Worm (Caenorhabditis elegans) whole organism, mixed stage, embryonic: ENCODE results near the gene C50E3.12.

Experiments
- M03D4.4 ChIP-seq: sonication (generic microtip); optimal IDR thresholded peaks from 2 replicates; lab custom pipeline; 2017; ENCODE audit warnings: mild to moderate bottlenecking, missing genetic modification characterization, missing compliant biosample characterization
- bed-3 ChIP-seq: fragments of 200-800 bp; sonication (Bioruptor generic); optimal IDR thresholded peaks from 3 replicates; lab custom pipeline; 2018; ENCODE audit warnings: mild to moderate bottlenecking, missing genetic modification characterization, moderate library complexity, missing compliant biosample characterization
- blmp-1 ChIP-seq: fragments of 150-350 bp; optimal IDR thresholded peaks from 2 replicates; lab custom pipeline; 2014; ENCODE audit warnings: missing biosample characterization, missing genetic modification characterization
- ceh-39 ChIP-seq: fragments of 150-350 bp; optimal IDR thresholded peaks from 2 replicates; lab custom pipeline; 2014; ENCODE audit warnings: missing biosample characterization, missing genetic modification characterization
- ceh-43 ChIP-seq: fragments of 200-800 bp; sonication (Bioruptor generic); optimal IDR thresholded peaks from 2 replicates; lab custom pipeline; 2018; ENCODE audit warnings: mild to moderate bottlenecking, missing genetic modification characterization, moderate library complexity, missing compliant biosample characterization
- ceh-83 ChIP-seq: fragments of 200-800 bp; sonication (Bioruptor generic); optimal IDR thresholded peaks from 2 replicates; lab custom pipeline; 2018; ENCODE audit warnings: mild to moderate bottlenecking, missing genetic modification characterization, missing compliant biosample characterization
- ces-1 ChIP-seq: fragments of 150-350 bp; optimal IDR thresholded peaks from 2 replicates; lab custom pipeline; 2014; ENCODE audit warnings: missing biosample characterization, missing genetic modification reagents, missing genetic modification characterization
- cnd-1 ChIP-seq: fragments of 200-800 bp; sonication (Bioruptor generic); optimal IDR thresholded peaks from 2 replicates; lab custom pipeline; 2018; ENCODE audit warnings: mild to moderate bottlenecking, missing genetic modification characterization, missing compliant biosample characterization
- drap-1 ChIP-seq: fragments of 200-800 bp; sonication (Bioruptor generic); optimal IDR thresholded peaks from 3 replicates; lab custom pipeline; 2018; ENCODE audit warnings: mild to moderate bottlenecking, missing genetic modification characterization, missing compliant biosample characterization
- elt-1 ChIP-seq: sonication (generic microtip); optimal IDR thresholded peaks from 2 replicates; lab custom pipeline; 2017; ENCODE audit warnings: missing genetic modification characterization, mild to moderate bottlenecking, missing compliant biosample characterization, antibody characterized with exemption, moderate library complexity, borderline replicate concordance; ENCODE audit not compliant: insufficient read depth
- elt-3 ChIP-seq: fragments of 150-350 bp; optimal IDR thresholded peaks from 2 replicates; lab custom pipeline; 2014; ENCODE audit warnings: missing biosample characterization, missing genetic modification characterization
- flh-1 ChIP-seq: fragments of 200-800 bp; sonication (Bioruptor generic); optimal IDR thresholded peaks from 2 replicates; lab custom pipeline; 2018; ENCODE audit warnings: mild to moderate bottlenecking, missing genetic modification characterization, moderate library complexity, missing compliant biosample characterization
- ham-2 ChIP-seq: fragments of 200-800 bp; sonication (Bioruptor generic); optimal IDR thresholded peaks from 2 replicates; lab custom pipeline; 2018; ENCODE audit warnings: mild to moderate bottlenecking, missing genetic modification characterization, missing compliant biosample characterization
- hlh-1 ChIP-seq: fragments of 150-350 bp; optimal IDR thresholded peaks from 2 replicates; lab custom pipeline; 2014; ENCODE audit warnings: missing biosample characterization, missing genetic modification reagents, missing genetic modification characterization
- lin-13 ChIP-seq: fragments of 150-350 bp; optimal IDR thresholded peaks from 2 replicates; lab custom pipeline; 2014; ENCODE audit warnings: missing biosample characterization, missing genetic modification characterization
- lin-32 ChIP-seq: fragments of 200-800 bp; sonication (Bioruptor generic); optimal IDR thresholded peaks from 2 replicates; lab custom pipeline; 2018; ENCODE audit warnings: mild to moderate bottlenecking, missing genetic modification characterization, missing compliant biosample characterization
- lsy-2 ChIP-seq: fragments of 150-350 bp; optimal IDR thresholded peaks from 2 replicates; lab custom pipeline; 2014; ENCODE audit warnings: missing biosample characterization, missing genetic modification characterization
- mab-5 ChIP-seq: fragments of 150-350 bp; optimal IDR thresholded peaks from 2 replicates; lab custom pipeline; 2014; ENCODE audit warnings: missing biosample characterization, missing genetic modification characterization
- mep-1 ChIP-seq: fragments of 150-350 bp; optimal IDR thresholded peaks from 2 replicates; lab custom pipeline; 2017; ENCODE audit warnings: missing biosample characterization, missing genetic modification reagents, missing genetic modification characterization, inconsistent platforms
- mls-2 ChIP-seq: sonication (generic microtip); optimal IDR thresholded peaks from 2 replicates; lab custom pipeline; 2016; ENCODE audit warnings: mild to moderate bottlenecking, missing genetic modification characterization, moderate library complexity, missing compliant biosample characterization
- nhr-12 ChIP-seq: fragments of 150-350 bp; optimal IDR thresholded peaks from 2 replicates; lab custom pipeline; 2014; ENCODE audit warnings: missing biosample characterization, missing genetic modification characterization
- nhr-2 ChIP-seq: fragments of 150-350 bp; optimal IDR thresholded peaks from 2 replicates; lab custom pipeline; 2014; ENCODE audit warnings: missing biosample characterization, missing genetic modification characterization
- nhr-237 ChIP-seq: fragments of 150-350 bp; optimal IDR thresholded peaks from 2 replicates; lab custom pipeline; 2014; ENCODE audit warnings: missing biosample characterization, missing genetic modification characterization
- nhr-28 ChIP-seq: fragments of 150-350 bp; optimal IDR thresholded peaks from 2 replicates; lab custom pipeline; 2014; ENCODE audit warnings: missing biosample characterization, missing genetic modification characterization
- nhr-76 ChIP-seq: sonication (generic microtip); optimal IDR thresholded peaks from 2 replicates; lab custom pipeline; 2017; ENCODE audit warnings: missing biosample characterization, missing genetic modification characterization
- pha-4 ChIP-seq: fragments of 150-350 bp; optimal IDR thresholded peaks from 2 replicates; lab custom pipeline; 2018; ENCODE audit warnings: missing biosample characterization, missing genetic modification reagents, missing genetic modification characterization
- sem-2 ChIP-seq: fragments of 200-800 bp; sonication (Bioruptor generic); optimal IDR thresholded peaks from 2 replicates; lab custom pipeline; 2018; ENCODE audit warnings: mild to moderate bottlenecking, missing genetic modification characterization, missing compliant biosample characterization
- snpc-4 ChIP-seq: fragments of 150-350 bp; optimal IDR thresholded peaks from 2 replicates; lab custom pipeline; 2014; ENCODE audit warnings: missing biosample characterization, missing genetic modification characterization
- sptf-1 ChIP-seq: sonication (generic microtip); optimal IDR thresholded peaks from 2 replicates; lab custom pipeline; 2017; ENCODE audit warnings: mild to moderate bottlenecking, missing genetic modification characterization, moderate library complexity, missing compliant biosample characterization
- tbx-8 ChIP-seq: fragments of 200-800 bp; sonication (Bioruptor generic); optimal IDR thresholded peaks from 2 replicates; lab custom pipeline; 2018; ENCODE audit warnings: mild to moderate bottlenecking, missing genetic modification characterization, moderate library complexity, missing compliant biosample characterization
- unc-39 ChIP-seq: fragments of 150-350 bp; optimal IDR thresholded peaks from 2 replicates; lab custom pipeline; 2014; ENCODE audit warnings: missing biosample characterization, missing genetic modification characterization
- unc-62 ChIP-seq: fragments of 150-350 bp; optimal IDR thresholded peaks from 2 replicates; lab custom pipeline; 2014; ENCODE audit warnings: missing biosample characterization, missing genetic modification reagents, missing genetic modification characterization
- ztf-11 ChIP-seq: fragments of 150-350 bp; optimal IDR thresholded peaks from 2 replicates; lab custom pipeline; 2014; ENCODE audit warnings: missing biosample characterization, missing genetic modification characterization

Gene C50E3.12

DNA sequence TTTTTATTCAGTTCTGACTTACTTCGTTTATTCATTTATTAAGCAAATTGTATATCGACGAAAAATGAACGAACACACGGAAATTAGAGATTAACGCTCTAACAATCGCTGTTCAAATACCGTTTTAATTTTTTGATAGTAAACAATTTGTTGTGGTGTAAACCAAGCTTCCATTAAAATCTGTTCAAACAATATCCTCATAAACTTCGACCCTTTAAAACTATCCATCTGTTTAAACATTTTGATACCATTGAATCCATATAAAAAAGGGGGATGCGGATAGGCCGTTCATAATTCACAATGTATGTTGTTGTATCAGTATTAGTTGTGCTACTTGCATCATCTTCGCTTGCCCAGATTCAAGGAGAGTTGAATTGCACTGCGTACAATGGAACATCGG lies 4.7 kb upstream of the C50E3.12 start, which contains the start of gene F07C4.6:
F07C4.6 (plus strand) TSS at position 301 of the 400 bp plus-strand sequence.
- TF ChIP-seq mls-2 (tag; lab: Kevin White, UChicago) (no peak), tbx-8 (GFP tag; lab: Kevin White, UChicago) (no peak), pha-4 (tag; lab: Kevin White, UChicago) (no peak), lin-32 (GFP tag; lab: Kevin White, UChicago) (no peak), nhr-76 (no peak), unc-39 (tag; lab: Kevin White, UChicago) (no peak), ceh-83 (GFP tag; lab: Kevin White, UChicago) (no peak), sptf-1 (tag; lab: Kevin White, UChicago) (no peak), ceh-39 (no peak), sem-2 (GFP tag; lab: Kevin White, UChicago) (no peak), snpc-4 (tag; lab: Kevin White, UChicago) (no peak), nhr-28 (tag; lab: Kevin White, UChicago) (no peak), mep-1 (tag; lab: Kevin White, UChicago) (no peak), flh-1 (GFP tag; lab: Kevin White, UChicago) (no peak), nhr-12 (no peak), elt-3 (tag; lab: Kevin White, UChicago) (no peak), nhr-2 (tag; lab: Kevin White, UChicago) (no peak), ham-2 (GFP tag; lab: Kevin White, UChicago) (no peak), lin-13 (no peak), M03D4.4 (tag; lab: Kevin White, UChicago) (no peak)

DNA sequence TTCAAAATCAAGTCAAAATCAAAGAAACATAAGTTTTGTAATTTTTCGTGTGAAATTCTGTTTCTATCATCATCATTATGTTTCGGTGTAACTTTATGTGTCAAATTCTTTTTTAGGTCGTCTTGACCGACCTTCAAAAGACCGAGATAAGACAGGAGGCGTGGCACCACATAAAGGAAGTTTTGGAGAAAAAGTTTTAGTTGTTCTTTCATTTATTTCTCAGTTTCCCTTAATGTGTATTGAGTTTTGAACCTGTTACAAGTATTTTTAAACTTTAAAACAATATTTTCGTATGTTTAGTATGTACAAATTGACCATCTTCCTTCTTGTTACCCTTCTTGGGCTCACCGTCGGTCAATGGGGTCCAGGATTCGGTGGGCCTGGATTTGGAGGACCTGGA lies 2.8 kb upstream of the C50E3.12 start, which contains the start of gene grsp-4:
grsp-4 (plus strand) TSS at position 301 of the 400 bp plus-strand sequence.
- TF ChIP-seq mep-1 (tag; lab: Kevin White, UChicago): no peak
- TF ChIP-seq drap-1 (GFP tag; lab: Kevin White, UChicago): no peak
- TF ChIP-seq cnd-1: no peak
- no peak for TF ChIP-seq tbx-8 (GFP tag; lab: Kevin White, UChicago)
- no peak for TF ChIP-seq bed-3 (GFP tag; lab: Kevin White, UChicago)
- no peak for TF ChIP-seq nhr-76
- no peak for TF ChIP-seq mab-5 (tag; lab: Kevin White, UChicago)
- TF ChIP-seq ztf-11 (tag; lab: Kevin White, UChicago): no peak
- TF ChIP-seq lsy-2 (tag; lab: Kevin White, UChicago): no peak
- no peak for TF ChIP-seq elt-3 (tag; lab: Kevin White, UChicago)
- TF ChIP-seq pha-4 (tag; lab: Kevin White, UChicago): no peak
- TF ChIP-seq nhr-12: no peak
- TF ChIP-seq lin-13: no peak
- no peak for TF ChIP-seq hlh-1 (tag; lab: Kevin White, UChicago)
- no peak for TF ChIP-seq snpc-4 (tag; lab: Kevin White, UChicago)

DNA sequence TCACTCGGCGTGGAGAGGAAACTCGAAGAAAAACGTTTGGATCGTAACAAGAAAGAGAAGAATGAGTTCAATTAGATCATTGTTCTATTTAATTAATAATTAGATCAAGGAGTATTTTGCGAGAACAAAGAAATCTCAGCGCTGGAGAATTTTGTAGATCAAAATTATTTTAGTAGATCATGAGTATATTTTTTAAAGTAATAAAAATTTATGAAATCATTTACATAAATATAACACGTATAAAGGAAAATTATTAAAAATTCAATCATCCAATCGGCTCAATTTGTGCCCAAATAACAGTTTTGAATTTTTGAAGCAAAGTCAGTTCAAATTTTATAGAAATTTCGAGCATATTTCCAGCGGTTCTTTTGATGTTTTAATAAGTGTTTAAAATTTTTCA lies 2.3 kb upstream of the C50E3.12 start, which contains the start of gene C50E3.13:
C50E3.13 (minus strand) TSS at position 101 of the 400 bp plus-strand sequence.
- TF ChIP-seq hlh-1 (tag; lab: Kevin White, UChicago) (no peak), lin-32 (GFP tag; lab: Kevin White, UChicago) (no peak), nhr-2 (tag; lab: Kevin White, UChicago) (no peak), unc-62 (GFP tag; lab: Kevin White, UChicago) (no peak), ceh-83 (GFP tag; lab: Kevin White, UChicago) (no peak), sptf-1 (tag; lab: Kevin White, UChicago) (no peak), mls-2 (tag; lab: Kevin White, UChicago) (no peak), nhr-28 (tag; lab: Kevin White, UChicago) (no peak), nhr-76 (no peak), mab-5 (tag; lab: Kevin White, UChicago) (no peak), mep-1 (tag; lab: Kevin White, UChicago) (no peak), elt-1 (no peak)

DNA sequence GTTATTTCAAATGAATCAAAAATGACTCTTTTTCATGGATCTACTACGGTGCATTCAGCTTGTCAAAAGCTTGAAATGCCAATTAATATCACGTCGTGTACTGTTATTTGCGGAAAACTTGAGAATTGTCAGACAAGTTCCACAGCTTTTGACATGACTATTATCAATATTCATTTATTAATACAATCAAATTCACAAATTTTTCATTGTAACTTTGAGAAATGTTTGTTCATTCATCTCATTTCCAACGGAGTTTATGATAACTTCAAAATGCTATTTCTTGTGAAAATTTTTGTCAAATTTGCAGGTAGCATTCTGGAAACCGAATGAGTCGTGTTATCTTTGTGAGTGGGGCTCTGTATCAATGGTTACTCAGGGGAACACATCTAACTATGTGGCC lies 3.7 kb downstream of the C50E3.12 start, which contains the start of gene C50E3.15:
C50E3.15 (plus strand) TSS at position 301 of the 400 bp plus-strand sequence.
- no peak for TF ChIP-seq M03D4.4 (tag; lab: Kevin White, UChicago)
- TF ChIP-seq lsy-2 (tag; lab: Kevin White, UChicago): no peak
- TF ChIP-seq elt-1: no peak
- no peak for TF ChIP-seq flh-1 (GFP tag; lab: Kevin White, UChicago)
- no peak for TF ChIP-seq mab-5 (tag; lab: Kevin White, UChicago)
- no peak for TF ChIP-seq nhr-12
- no peak for TF ChIP-seq tbx-8 (GFP tag; lab: Kevin White, UChicago)
- no peak for TF ChIP-seq lin-13
- no peak for TF ChIP-seq nhr-237 (tag; lab: Kevin White, UChicago)
- no peak for TF ChIP-seq lin-32 (GFP tag; lab: Kevin White, UChicago)
- TF ChIP-seq ceh-43 (GFP tag; lab: Kevin White, UChicago): no peak
- TF ChIP-seq blmp-1: no peak
- no peak for TF ChIP-seq unc-62 (GFP tag; lab: Kevin White, UChicago)
- TF ChIP-seq nhr-2 (tag; lab: Kevin White, UChicago): no peak
- TF ChIP-seq snpc-4 (tag; lab: Kevin White, UChicago): no peak
- no peak for TF ChIP-seq nhr-28 (tag; lab: Kevin White, UChicago)
- TF ChIP-seq nhr-76: no peak
- no peak for TF ChIP-seq ces-1 (GFP tag; lab: Kevin White, UChicago)
- no peak for TF ChIP-seq ztf-11 (tag; lab: Kevin White, UChicago)
- no peak for TF ChIP-seq pha-4 (tag; lab: Kevin White, UChicago)
